Worm (Caenorhabditis elegans) whole organism, young adult: ENCODE data around the gene Y54F10BM.22.

Source experiments
- B0035.1 ChIP-seq: sonication (generic microtip); optimal IDR thresholded peaks from 2 replicates; lab custom pipeline; 2016; ENCODE audit warnings: missing genetic modification characterization, mild to moderate bottlenecking, missing compliant biosample characterization, missing genotype, missing genetic modification reagents
- B0261.1 ChIP-seq: sonication (generic microtip); optimal IDR thresholded peaks from 2 replicates; lab custom pipeline; 2016; ENCODE audit warnings: mild to moderate bottlenecking, missing genetic modification characterization, moderate library complexity, missing compliant biosample characterization
- C06A6.2 ChIP-seq: fragments of 200-800 bp; sonication (Bioruptor generic); conservative IDR thresholded peaks from 2 replicates; pipeline ENCODE4 v1.3.6; 2022; ENCODE audit warnings: missing genetic modification characterization, missing compliant biosample characterization
- F33H1.4 ChIP-seq: fragments of 200-800 bp; sonication (Bioruptor generic); IDR thresholded peaks from 2 replicates; pipeline ENCODE4 v1.3.6; 2022; ENCODE audit warnings: missing genetic modification reagents, missing genetic modification characterization, missing compliant biosample characterization
- F57A8.1 ChIP-seq: fragments of 200-800 bp; sonication (Bioruptor generic); optimal IDR thresholded peaks from 2 replicates; lab custom pipeline; 2018; ENCODE audit warnings: mild to moderate bottlenecking, missing genetic modification characterization, moderate library complexity, missing compliant biosample characterization
- K12H6.12 ChIP-seq: fragments of 200-800 bp; sonication (Bioruptor generic); optimal IDR thresholded peaks from 2 replicates; lab custom pipeline; 2018; ENCODE audit warnings: mild to moderate bottlenecking, missing genetic modification characterization, missing compliant biosample characterization
- Y56A3A.18 ChIP-seq: fragments of 200-800 bp; sonication (Bioruptor generic); IDR thresholded peaks from 2 replicates; pipeline ENCODE4 v1.3.6; 2022; ENCODE audit warnings: missing genetic modification reagents, missing genetic modification characterization, missing compliant biosample characterization
- Y79H2A.3 ChIP-seq: fragments of 200-800 bp; sonication (Bioruptor generic); conservative IDR thresholded peaks from 2 replicates; pipeline ENCODE4 v1.3.6; 2022; ENCODE audit warnings: missing genetic modification reagents, missing genetic modification characterization, missing compliant biosample characterization
- ZK185.1 ChIP-seq: sonication (generic microtip); optimal IDR thresholded peaks from 2 replicates; lab custom pipeline; 2016; ENCODE audit warnings: mild to moderate bottlenecking, missing genetic modification characterization, missing compliant biosample characterization; ENCODE audit not compliant: poor library complexity, severe bottlenecking
- akir-1 ChIP-seq: fragments of 200-800 bp; sonication (Bioruptor generic); optimal IDR thresholded peaks from 2 replicates; lab custom pipeline; 2018; ENCODE audit warnings: mild to moderate bottlenecking, missing genetic modification characterization, moderate library complexity, missing compliant biosample characterization
- attf-3 ChIP-seq: fragments of 200-800 bp; sonication (Bioruptor generic); conservative IDR thresholded peaks from 2 replicates; pipeline ENCODE4 v1.3.6; 2022; ENCODE audit warnings: missing genetic modification reagents, missing genetic modification characterization, missing compliant biosample characterization
- attf-5 ChIP-seq: fragments of 200-800 bp; sonication (Bioruptor generic); optimal IDR thresholded peaks from 2 replicates; lab custom pipeline; 2018; ENCODE audit warnings: mild to moderate bottlenecking, missing genetic modification characterization, missing compliant biosample characterization
- attf-6 ChIP-seq: fragments of 200-800 bp; sonication (Bioruptor generic); IDR thresholded peaks from 2 replicates; pipeline ENCODE4 v1.3.6; 2022; ENCODE audit warnings: missing genetic modification reagents, missing genetic modification characterization, missing compliant biosample characterization
- bed-1 ChIP-seq: fragments of 200-800 bp; sonication (Bioruptor generic); IDR thresholded peaks from 2 replicates; pipeline ENCODE4 v1.3.6; 2022; ENCODE audit warnings: missing genetic modification reagents, missing genetic modification characterization, missing compliant biosample characterization
- cebp-1 ChIP-seq, 2 experiments: fragments of 200-800 bp in 1 of 2; sonication (Bioruptor generic) in 1 of 2; sonication (generic microtip) in 1 of 2; IDR thresholded peaks in 1 of 2; optimal IDR thresholded peaks in 1 of 2; 2 replicates each; pipeline versions ENCODE4 v1.3.6 to Lab custom; 2017 to 2022; ENCODE audit warnings: missing compliant biosample characterization in 2 of 2, missing genetic modification characterization in 2 of 2, mild to moderate bottlenecking in 1 of 2, missing genetic modification reagents in 1 of 2, moderate library complexity in 1 of 2
- ceh-100 ChIP-seq: fragments of 200-800 bp; sonication (Bioruptor generic); IDR thresholded peaks from 2 replicates; pipeline ENCODE4 v1.3.6; 2022; ENCODE audit warnings: missing genetic modification reagents, missing genetic modification characterization, missing compliant biosample characterization
- chd-7 ChIP-seq: sonication (generic microtip); optimal IDR thresholded peaks from 2 replicates; lab custom pipeline; 2016; ENCODE audit warnings: mild to moderate bottlenecking, missing genetic modification characterization, moderate library complexity, missing compliant biosample characterization
- dox-1 ChIP-seq: fragments of 200-800 bp; sonication (Bioruptor generic); IDR thresholded peaks from 2 replicates; pipeline ENCODE4 v1.3.6; 2022; ENCODE audit warnings: missing genetic modification reagents, missing genetic modification characterization, missing compliant biosample characterization
- efl-1 ChIP-seq: fragments of 150-350 bp; optimal IDR thresholded peaks from 2 replicates; lab custom pipeline; 2014; ENCODE audit warnings: missing biosample characterization, missing genetic modification reagents, missing genetic modification characterization
- ets-4 ChIP-seq: fragments of 200-800 bp; sonication (Bioruptor generic); optimal IDR thresholded peaks from 2 replicates; lab custom pipeline; 2018; ENCODE audit warnings: mild to moderate bottlenecking, missing genetic modification characterization, missing compliant biosample characterization
- gei-17 ChIP-seq: fragments of 200-800 bp; sonication (Bioruptor generic); optimal IDR thresholded peaks from 2 replicates; lab custom pipeline; 2018; ENCODE audit warnings: mild to moderate bottlenecking, missing genetic modification characterization, missing compliant biosample characterization
- hlh-12 ChIP-seq: sonication (generic microtip); optimal IDR thresholded peaks from 2 replicates; lab custom pipeline; 2016; ENCODE audit warnings: missing genetic modification characterization, missing compliant biosample characterization
- let-607 ChIP-seq, 2 experiments: fragments of 200-800 bp in 1 of 2; sonication (Bioruptor generic) in 1 of 2; sonication (generic microtip) in 1 of 2; optimal IDR thresholded peaks; 2 replicates each; lab custom pipeline; 2016 to 2018; ENCODE audit warnings: mild to moderate bottlenecking in 2 of 2, missing compliant biosample characterization in 2 of 2, missing genetic modification characterization in 2 of 2, moderate library complexity in 2 of 2, missing genotype in 1 of 2
- lin-35 ChIP-seq, 3 experiments: fragments of 150-350 bp in 2 of 3; sonication (generic microtip) in 1 of 3; optimal IDR thresholded peaks; 2 replicates each; lab custom pipeline; 2014 to 2018; ENCODE audit warnings: missing biosample characterization in 3 of 3, missing genetic modification characterization in 3 of 3, missing genetic modification reagents in 3 of 3
- lin-40 ChIP-seq: sonication (generic microtip); optimal IDR thresholded peaks from 2 replicates; lab custom pipeline; 2016; ENCODE audit warnings: missing genetic modification characterization, mild to moderate bottlenecking, missing compliant biosample characterization, missing genotype, missing genetic modification reagents
- madf-6 ChIP-seq: fragments of 200-800 bp; sonication (Bioruptor generic); IDR thresholded peaks from 2 replicates; pipeline ENCODE4 v1.3.6; 2022; ENCODE audit warnings: missing genetic modification reagents, missing genetic modification characterization, missing compliant biosample characterization
- madf-8 ChIP-seq: fragments of 200-800 bp; sonication (Bioruptor generic); conservative IDR thresholded peaks from 2 replicates; pipeline ENCODE4 v1.3.6; 2022; ENCODE audit warnings: missing genetic modification reagents, missing genetic modification characterization, missing compliant biosample characterization
- mxl-1 ChIP-seq: sonication (generic microtip); optimal IDR thresholded peaks from 2 replicates; lab custom pipeline; 2016; ENCODE audit warnings: missing genetic modification characterization, missing compliant biosample characterization
- nfyb-1 ChIP-seq: fragments of 200-800 bp; sonication (Bioruptor generic); IDR thresholded peaks from 2 replicates; pipeline ENCODE4 v1.3.6; 2022; ENCODE audit warnings: missing genetic modification reagents, missing genetic modification characterization, missing compliant biosample characterization
- nhr-27 ChIP-seq: fragments of 200-800 bp; sonication (Bioruptor generic); optimal IDR thresholded peaks from 2 replicates; lab custom pipeline; 2018; ENCODE audit warnings: mild to moderate bottlenecking, missing genetic modification characterization, moderate library complexity, missing compliant biosample characterization
- nhr-90 ChIP-seq: sonication (generic microtip); optimal IDR thresholded peaks from 2 replicates; lab custom pipeline; 2016; ENCODE audit warnings: missing genotype, mild to moderate bottlenecking, missing genetic modification characterization, missing compliant biosample characterization
- pbrm-1 ChIP-seq: fragments of 200-800 bp; sonication (Bioruptor generic); IDR thresholded peaks from 2 replicates; pipeline ENCODE4 v1.3.6; 2022; ENCODE audit warnings: missing genetic modification reagents, missing genetic modification characterization, missing compliant biosample characterization
- sdz-38 ChIP-seq: sonication (generic microtip); optimal IDR thresholded peaks from 2 replicates; lab custom pipeline; 2016; ENCODE audit warnings: missing genotype, missing genetic modification characterization, missing compliant biosample characterization
- snpc-1.3 ChIP-seq: sonication (generic microtip); optimal IDR thresholded peaks from 2 replicates; lab custom pipeline; 2017; ENCODE audit warnings: missing genetic modification characterization, mild to moderate bottlenecking, missing compliant biosample characterization, antibody characterized with exemption, moderate library complexity, missing genotype, missing genetic modification reagents; ENCODE audit not compliant: insufficient read depth
- snpc-3.4 ChIP-seq: sonication (generic microtip); optimal IDR thresholded peaks from 2 replicates; lab custom pipeline; 2017; ENCODE audit warnings: missing genetic modification characterization, mild to moderate bottlenecking, missing compliant biosample characterization, antibody characterized with exemption, moderate library complexity, missing genotype, missing genetic modification reagents
- unc-130 ChIP-seq: sonication (generic microtip); optimal IDR thresholded peaks from 2 replicates; lab custom pipeline; 2016; ENCODE audit warnings: missing genetic modification reagents, missing genetic modification characterization, missing compliant biosample characterization
- ztf-18 ChIP-seq: sonication (generic microtip); optimal IDR thresholded peaks from 2 replicates; lab custom pipeline; 2016; ENCODE audit warnings: missing genotype, mild to moderate bottlenecking, missing genetic modification characterization, missing compliant biosample characterization

Y54F10BM.22 gene

DNA sequence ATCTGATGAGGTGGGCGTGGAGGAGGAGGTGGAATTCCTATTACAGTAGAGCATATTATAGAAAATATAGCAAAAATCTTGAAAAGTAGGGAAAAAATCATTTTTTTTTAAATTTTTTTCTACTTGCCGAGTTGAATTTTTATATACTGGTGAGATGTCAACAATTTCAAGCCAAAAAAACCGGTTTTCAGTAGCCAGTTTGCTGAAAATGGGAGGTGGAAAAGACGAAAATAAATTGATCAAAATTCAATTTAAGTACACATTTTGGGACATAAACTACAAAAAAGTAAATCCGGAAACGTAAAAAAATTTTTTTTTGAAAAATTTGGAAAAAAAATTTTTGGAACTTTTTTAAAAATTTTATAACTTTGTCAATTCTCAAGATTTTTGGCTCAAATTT lies 1.2 kb upstream of the Y54F10BM.22 start, which contains the start of gene Y54F10BM.23:
TSS of gene Y54F10BM.23 (minus strand) at position 101 of the 400 bp plus-strand sequence.
- TF ChIP-seq C06A6.2 (GFP tag; lab: Robert Waterston, UW) (no peak), dox-1 (no peak), snpc-1.3 (no peak), Y56A3A.18 (GFP tag; lab: Robert Waterston, UW) (no peak)

DNA sequence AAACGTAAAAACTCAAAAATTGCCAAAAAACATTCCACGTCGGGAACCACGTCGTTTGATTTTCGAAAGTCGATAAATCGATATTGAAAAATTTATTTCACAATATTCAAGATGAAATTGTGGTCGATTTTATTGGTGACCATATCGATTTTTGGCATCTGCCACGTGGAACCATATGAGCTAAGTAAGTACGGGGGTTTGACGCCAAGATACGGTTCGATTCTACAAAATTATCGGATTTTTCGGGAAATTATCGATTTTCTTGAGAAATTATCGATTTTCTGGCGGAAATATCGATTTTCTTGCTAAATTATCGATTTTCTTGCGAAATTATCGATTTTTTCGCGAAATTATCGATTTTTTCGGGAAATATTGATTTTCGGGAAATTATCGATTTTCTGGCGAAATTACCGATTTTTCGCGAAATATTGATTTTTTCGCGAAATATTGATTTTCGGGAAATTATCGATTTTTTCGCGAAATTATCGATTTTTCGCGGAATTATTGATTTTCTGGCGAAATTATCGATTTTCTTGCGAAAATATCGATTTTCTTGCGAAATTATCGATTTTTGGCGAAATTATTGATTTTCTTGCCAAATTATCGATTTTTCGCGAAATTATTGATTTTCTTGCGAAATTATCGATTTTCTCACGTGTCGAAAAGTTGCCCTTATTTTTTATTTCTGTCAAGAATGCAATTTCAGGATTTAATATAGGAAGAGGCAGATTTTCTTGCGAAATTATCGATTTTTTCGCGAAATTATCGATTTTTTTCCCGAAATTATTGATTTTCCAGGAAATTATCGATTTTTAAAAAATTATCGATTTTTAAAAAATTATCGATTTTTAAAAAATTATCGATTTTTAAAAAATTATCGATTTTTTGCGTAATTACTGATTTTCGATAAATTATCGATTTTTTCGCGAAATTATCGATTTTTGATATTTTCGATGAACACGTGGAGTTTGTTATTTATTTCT lies 1.6 kb downstream of the Y54F10BM.22 start, which contains the start of gene Y54F10BM.3:
TSS of gene Y54F10BM.3 (plus strand) at position 51 of the 983 bp plus-strand sequence.
- TF ChIP-seq C06A6.2 (GFP tag; lab: Robert Waterston, UW): no peak
- no peak for TF ChIP-seq lin-40 (tag; lab: Kevin White, UChicago)
- no peak for TF ChIP-seq akir-1 (GFP tag; lab: Kevin White, UChicago)
- no peak for TF ChIP-seq ceh-100
- TF ChIP-seq snpc-3.4 (tag; lab: Kevin White, UChicago): no peak
- TF ChIP-seq sdz-38 (tag; lab: Kevin White, UChicago): no peak
- no peak for TF ChIP-seq ztf-18
- no peak for TF ChIP-seq hlh-12 (tag; lab: Kevin White, UChicago)
- TF ChIP-seq ets-4 (GFP tag; lab: Kevin White, UChicago): no peak
- TF ChIP-seq let-607 (tag; optimal IDR thresholded peaks at IDR 0.05; lab: Kevin White, UChicago): no peak
- no peak for TF ChIP-seq madf-6 (GFP tag; lab: Robert Waterston, UW)
- no peak for TF ChIP-seq Y79H2A.3 (GFP tag; lab: Robert Waterston, UW)
- no peak for TF ChIP-seq efl-1 (GFP tag; lab: Kevin White, UChicago)
- no peak for TF ChIP-seq attf-3 (GFP tag; lab: Robert Waterston, UW)
- no peak for TF ChIP-seq F33H1.4 (GFP tag; lab: Robert Waterston, UW)
- TF ChIP-seq F57A8.1 (GFP tag; lab: Kevin White, UChicago): no peak
- no peak for TF ChIP-seq cebp-1 (GFP tag; IDR thresholded peaks at IDR 0.05; lab: Robert Waterston, UW)
- TF ChIP-seq cebp-1 (tag; optimal IDR thresholded peaks at IDR 0.05; lab: Kevin White, UChicago): no peak
- TF ChIP-seq chd-7 (tag; lab: Kevin White, UChicago): no peak
- no peak for TF ChIP-seq madf-8 (GFP tag; lab: Robert Waterston, UW)

DNA sequence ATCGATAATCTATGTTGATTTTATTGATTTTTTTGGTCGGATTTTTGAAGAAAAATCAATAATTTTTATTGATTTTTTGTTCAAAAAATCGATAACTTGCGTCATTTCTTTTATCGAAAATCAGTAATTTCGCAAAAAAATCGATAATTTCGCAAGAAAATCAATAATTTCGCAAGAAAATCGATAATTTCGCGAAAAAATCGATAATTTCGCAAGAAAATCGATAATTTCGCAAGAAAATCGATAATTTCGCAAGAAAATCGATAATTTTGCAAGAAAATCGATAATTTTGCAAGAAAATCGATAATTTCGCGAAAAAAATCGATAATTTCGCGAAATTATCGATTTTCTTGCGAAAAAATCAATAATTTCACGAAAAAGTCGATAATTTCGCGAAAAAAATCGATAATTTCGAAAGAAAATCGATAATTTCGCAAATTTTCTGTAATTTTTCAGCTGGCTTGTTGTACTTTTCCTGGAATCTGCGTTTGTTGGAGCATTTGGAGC lies 2.7 kb downstream of the Y54F10BM.22 start:
- TF ChIP-seq B0035.1 (tag; lab: Kevin White, UChicago) (no peak), attf-6 (GFP tag; lab: Robert Waterston, UW) (no peak), nhr-27 (tag; lab: Kevin White, UChicago) (no peak), gei-17 (no peak), K12H6.12 (tag; lab: Kevin White, UChicago) (no peak), bed-1 (GFP tag; lab: Robert Waterston, UW) (no peak), pbrm-1 (GFP tag; lab: Robert Waterston, UW) (no peak), lin-35 (GFP tag; optimal IDR thresholded peaks at IDR 0.05; lab: Kevin White, UChicago) (no peak), ZK185.1 (tag; lab: Kevin White, UChicago) (no peak), cebp-1 (GFP tag; IDR thresholded peaks at IDR 0.05; lab: Robert Waterston, UW) (no peak), cebp-1 (tag; optimal IDR thresholded peaks at IDR 0.05; lab: Kevin White, UChicago) (no peak), nhr-90 (tag; lab: Kevin White, UChicago) (no peak), akir-1 (GFP tag; lab: Kevin White, UChicago) (no peak), B0261.1 (tag; lab: Kevin White, UChicago) (no peak), chd-7 (tag; lab: Kevin White, UChicago) (no peak), nfyb-1 (no peak), attf-5 (GFP tag; lab: Kevin White, UChicago) (no peak), F57A8.1 (GFP tag; lab: Kevin White, UChicago) (no peak), mxl-1 (tag; lab: Kevin White, UChicago) (no peak), unc-130 (GFP tag; lab: Kevin White, UChicago) (no peak)
